Worm (Caenorhabditis elegans) whole organism, young adult: ENCODE data around the gene C45G9.6.

ENCODE experiments used
- B0019.2 ChIP-seq: fragments of 200-800 bp; sonication (Bioruptor generic); conservative IDR thresholded peaks from 2 replicates; pipeline ENCODE4 v1.3.6; 2022; ENCODE audit warnings: missing genetic modification reagents, missing genetic modification characterization, missing compliant biosample characterization
- B0261.1 ChIP-seq: sonication (generic microtip); optimal IDR thresholded peaks from 2 replicates; lab custom pipeline; 2016; ENCODE audit warnings: mild to moderate bottlenecking, missing genetic modification characterization, moderate library complexity, missing compliant biosample characterization
- C17E4.6 ChIP-seq: fragments of 200-800 bp; sonication (Bioruptor generic); IDR thresholded peaks from 2 replicates; pipeline ENCODE4 v1.3.6; 2022; ENCODE audit warnings: missing genetic modification reagents, missing genetic modification characterization, missing compliant biosample characterization
- D2030.7 ChIP-seq: fragments of 200-800 bp; sonication (Bioruptor generic); IDR thresholded peaks from 2 replicates; pipeline ENCODE4 v1.3.6; 2022; ENCODE audit warnings: missing genetic modification reagents, missing genetic modification characterization, missing compliant biosample characterization
- F23B12.7 ChIP-seq: sonication (generic microtip); optimal IDR thresholded peaks from 2 replicates; lab custom pipeline; 2017; ENCODE audit warnings: missing genetic modification characterization, mild to moderate bottlenecking, missing compliant biosample characterization, antibody characterized with exemption, moderate library complexity; ENCODE audit not compliant: insufficient read depth
- F33H1.4 ChIP-seq: fragments of 200-800 bp; sonication (Bioruptor generic); IDR thresholded peaks from 2 replicates; pipeline ENCODE4 v1.3.6; 2022; ENCODE audit warnings: missing genetic modification reagents, missing genetic modification characterization, missing compliant biosample characterization
- F37B4.10 ChIP-seq: fragments of 200-800 bp; sonication (Bioruptor generic); IDR thresholded peaks from 2 replicates; pipeline ENCODE4 v1.3.6; 2022; ENCODE audit warnings: missing genetic modification characterization, missing compliant biosample characterization
- F49E8.2 ChIP-seq: sonication (generic microtip); optimal IDR thresholded peaks from 3 replicates; lab custom pipeline; 2017; ENCODE audit warnings: missing genetic modification characterization, mild to moderate bottlenecking, missing compliant biosample characterization, antibody characterized with exemption, moderate library complexity; ENCODE audit not compliant: insufficient read depth
- F52B5.7 ChIP-seq: sonication (generic microtip); optimal IDR thresholded peaks from 2 replicates; lab custom pipeline; 2016; ENCODE audit warnings: mild to moderate bottlenecking, missing genetic modification characterization, missing compliant biosample characterization
- K11D2.4 ChIP-seq: fragments of 200-800 bp; sonication (Bioruptor generic); IDR thresholded peaks from 2 replicates; pipeline ENCODE4 v1.3.6; 2022; ENCODE audit warnings: missing genetic modification reagents, missing genetic modification characterization, missing compliant biosample characterization
- Y56A3A.18 ChIP-seq: fragments of 200-800 bp; sonication (Bioruptor generic); IDR thresholded peaks from 2 replicates; pipeline ENCODE4 v1.3.6; 2022; ENCODE audit warnings: missing genetic modification reagents, missing genetic modification characterization, missing compliant biosample characterization
- Y79H2A.3 ChIP-seq: fragments of 200-800 bp; sonication (Bioruptor generic); conservative IDR thresholded peaks from 2 replicates; pipeline ENCODE4 v1.3.6; 2022; ENCODE audit warnings: missing genetic modification reagents, missing genetic modification characterization, missing compliant biosample characterization
- Y95B8A.8 ChIP-seq: fragments of 200-800 bp; sonication (Bioruptor generic); IDR thresholded peaks from 2 replicates; pipeline ENCODE4 v1.3.6; 2022; ENCODE audit warnings: missing genetic modification reagents, missing genetic modification characterization, missing compliant biosample characterization
- aptf-2 ChIP-seq: fragments of 200-800 bp; sonication (Bioruptor generic); conservative IDR thresholded peaks from 2 replicates; pipeline ENCODE4 v1.3.6; 2022; ENCODE audit warnings: missing genetic modification reagents, missing genetic modification characterization, missing compliant biosample characterization
- attf-5 ChIP-seq: fragments of 200-800 bp; sonication (Bioruptor generic); optimal IDR thresholded peaks from 2 replicates; lab custom pipeline; 2018; ENCODE audit warnings: mild to moderate bottlenecking, missing genetic modification characterization, missing compliant biosample characterization
- cebp-2 ChIP-seq: fragments of 200-800 bp; sonication (Bioruptor generic); IDR thresholded peaks from 2 replicates; pipeline ENCODE4 v1.3.6; 2022; ENCODE audit warnings: missing genetic modification characterization, missing compliant biosample characterization
- ceh-27 ChIP-seq: fragments of 200-800 bp; sonication (Bioruptor generic); optimal IDR thresholded peaks from 2 replicates; lab custom pipeline; 2018; ENCODE audit warnings: mild to moderate bottlenecking, missing genetic modification characterization, moderate library complexity, missing compliant biosample characterization
- ceh-40 ChIP-seq: fragments of 200-800 bp; sonication (Bioruptor generic); IDR thresholded peaks from 2 replicates; pipeline ENCODE4 v1.3.6; 2022; ENCODE audit warnings: missing genetic modification characterization, missing compliant biosample characterization
- ceh-79 ChIP-seq: sonication (generic microtip); optimal IDR thresholded peaks from 2 replicates; lab custom pipeline; 2017; ENCODE audit warnings: mild to moderate bottlenecking, missing genetic modification characterization, missing compliant biosample characterization
- ceh-91 ChIP-seq: fragments of 200-800 bp; sonication (Bioruptor generic); IDR thresholded peaks from 2 replicates; pipeline ENCODE4 v1.3.6; 2022; ENCODE audit warnings: missing genetic modification reagents, missing genetic modification characterization, missing compliant biosample characterization
- chd-7 ChIP-seq: sonication (generic microtip); optimal IDR thresholded peaks from 2 replicates; lab custom pipeline; 2016; ENCODE audit warnings: mild to moderate bottlenecking, missing genetic modification characterization, moderate library complexity, missing compliant biosample characterization
- die-1 ChIP-seq: sonication (generic microtip); optimal IDR thresholded peaks from 2 replicates; lab custom pipeline; 2016; ENCODE audit warnings: missing genotype, mild to moderate bottlenecking, missing genetic modification characterization, missing compliant biosample characterization
- egl-18 ChIP-seq: fragments of 200-800 bp; sonication (Bioruptor generic); IDR thresholded peaks from 2 replicates; pipeline ENCODE4 v1.3.6; 2022; ENCODE audit warnings: missing genetic modification reagents, missing genetic modification characterization, missing compliant biosample characterization
- egrh-3 ChIP-seq: fragments of 200-800 bp; sonication (Bioruptor generic); IDR thresholded peaks from 2 replicates; pipeline ENCODE4 v1.3.6; 2022; ENCODE audit warnings: missing genetic modification reagents, missing genetic modification characterization, missing compliant biosample characterization
- ekl-4 ChIP-seq: fragments of 200-800 bp; sonication (Bioruptor generic); IDR thresholded peaks from 2 replicates; pipeline ENCODE4 v1.3.6; 2022; ENCODE audit warnings: missing genetic modification reagents, missing genetic modification characterization, missing compliant biosample characterization
- ets-4 ChIP-seq: fragments of 200-800 bp; sonication (Bioruptor generic); optimal IDR thresholded peaks from 2 replicates; lab custom pipeline; 2018; ENCODE audit warnings: mild to moderate bottlenecking, missing genetic modification characterization, missing compliant biosample characterization
- fkh-3 ChIP-seq: sonication (generic microtip); optimal IDR thresholded peaks from 2 replicates; lab custom pipeline; 2016; ENCODE audit warnings: mild to moderate bottlenecking, missing genetic modification characterization, missing compliant biosample characterization
- him-1 ChIP-seq: sonication (generic microtip); optimal IDR thresholded peaks from 2 replicates; lab custom pipeline; 2016; ENCODE audit warnings: missing genotype, missing genetic modification reagents, missing genetic modification characterization, missing compliant biosample characterization
- hlh-12 ChIP-seq: sonication (generic microtip); optimal IDR thresholded peaks from 2 replicates; lab custom pipeline; 2016; ENCODE audit warnings: missing genetic modification characterization, missing compliant biosample characterization
- hmg-20 ChIP-seq: fragments of 200-800 bp; sonication (Bioruptor generic); IDR thresholded peaks from 2 replicates; pipeline ENCODE4 v1.3.6; 2022; ENCODE audit warnings: missing genetic modification reagents, missing genetic modification characterization, missing compliant biosample characterization
- hsf-1 ChIP-seq: fragments of 200-800 bp; sonication (Bioruptor generic); IDR thresholded peaks from 2 replicates; pipeline ENCODE4 v1.3.6; 2022; ENCODE audit warnings: missing genetic modification reagents, missing genetic modification characterization, missing compliant biosample characterization
- let-607 ChIP-seq, 2 experiments: fragments of 200-800 bp in 1 of 2; sonication (Bioruptor generic) in 1 of 2; sonication (generic microtip) in 1 of 2; optimal IDR thresholded peaks; 2 replicates each; lab custom pipeline; 2016 to 2018; ENCODE audit warnings: mild to moderate bottlenecking in 2 of 2, missing compliant biosample characterization in 2 of 2, missing genetic modification characterization in 2 of 2, moderate library complexity in 2 of 2, missing genotype in 1 of 2
- lsl-1 ChIP-seq: fragments of 200-800 bp; sonication (Bioruptor generic); optimal IDR thresholded peaks from 2 replicates; lab custom pipeline; 2018; ENCODE audit warnings: mild to moderate bottlenecking, missing genetic modification characterization, moderate library complexity, missing compliant biosample characterization
- madf-8 ChIP-seq: fragments of 200-800 bp; sonication (Bioruptor generic); conservative IDR thresholded peaks from 2 replicates; pipeline ENCODE4 v1.3.6; 2022; ENCODE audit warnings: missing genetic modification reagents, missing genetic modification characterization, missing compliant biosample characterization
- mcd-1 ChIP-seq: fragments of 200-800 bp; sonication (Bioruptor generic); IDR thresholded peaks from 2 replicates; pipeline ENCODE4 v1.3.6; 2022; ENCODE audit warnings: missing genetic modification reagents, missing genetic modification characterization, missing compliant biosample characterization
- mes-4 ChIP-seq: sonication (generic microtip); optimal IDR thresholded peaks from 2 replicates; lab custom pipeline; 2016; ENCODE audit warnings: missing genotype, missing genetic modification characterization, missing compliant biosample characterization
- nhr-90 ChIP-seq: sonication (generic microtip); optimal IDR thresholded peaks from 2 replicates; lab custom pipeline; 2016; ENCODE audit warnings: missing genotype, mild to moderate bottlenecking, missing genetic modification characterization, missing compliant biosample characterization
- pbrm-1 ChIP-seq: fragments of 200-800 bp; sonication (Bioruptor generic); IDR thresholded peaks from 2 replicates; pipeline ENCODE4 v1.3.6; 2022; ENCODE audit warnings: missing genetic modification reagents, missing genetic modification characterization, missing compliant biosample characterization
- rcor-1 ChIP-seq: fragments of 200-800 bp; sonication (Bioruptor generic); IDR thresholded peaks from 2 replicates; pipeline ENCODE4 v1.3.6; 2022; ENCODE audit warnings: missing genetic modification reagents, missing genetic modification characterization, missing compliant biosample characterization
- rpc-1 ChIP-seq, 2 experiments: fragments of 150-350 bp in 1 of 2; sonication (generic microtip) in 1 of 2; optimal IDR thresholded peaks; 2 replicates each; lab custom pipeline; 2014 to 2018; ENCODE audit warnings: missing biosample characterization in 1 of 2, missing genetic modification characterization in 1 of 2, missing genetic modification reagents in 1 of 2, missing genotype in 1 of 2
- snpc-4 ChIP-seq, 5 experiments: fragments of 150-350 bp in 1 of 5; sonication (generic microtip) in 4 of 5; optimal IDR thresholded peaks; 2 replicates each; lab custom pipeline; 2014 to 2018; ENCODE audit warnings: missing genetic modification characterization in 5 of 5, missing biosample characterization in 3 of 5, antibody characterized with exemption in 2 of 5, mild to moderate bottlenecking in 2 of 5, missing compliant biosample characterization in 2 of 5, missing genotype in 2 of 5, moderate library complexity in 2 of 5, missing genetic modification reagents in 1 of 5
- somi-1 ChIP-seq: fragments of 200-800 bp; sonication (Bioruptor generic); optimal IDR thresholded peaks from 2 replicates; lab custom pipeline; 2018; ENCODE audit warnings: mild to moderate bottlenecking, missing genetic modification characterization, missing compliant biosample characterization
- sptf-2 ChIP-seq: fragments of 200-800 bp; sonication (Bioruptor generic); optimal IDR thresholded peaks from 2 replicates; lab custom pipeline; 2018; ENCODE audit warnings: mild to moderate bottlenecking, missing genetic modification characterization, missing compliant biosample characterization
- ztf-18 ChIP-seq: sonication (generic microtip); optimal IDR thresholded peaks from 2 replicates; lab custom pipeline; 2016; ENCODE audit warnings: missing genotype, mild to moderate bottlenecking, missing genetic modification characterization, missing compliant biosample characterization
- ztf-25 ChIP-seq: fragments of 200-800 bp; sonication (Bioruptor generic); IDR thresholded peaks from 2 replicates; pipeline ENCODE4 v1.3.6; 2022; ENCODE audit warnings: missing genetic modification reagents, missing genetic modification characterization, missing compliant biosample characterization
- ztf-6 ChIP-seq: fragments of 200-800 bp; sonication (Bioruptor generic); IDR thresholded peaks from 2 replicates; pipeline ENCODE4 v1.3.6; 2022; ENCODE audit warnings: missing genetic modification reagents, missing genetic modification characterization, missing compliant biosample characterization

The C45G9.6 gene

DNA sequence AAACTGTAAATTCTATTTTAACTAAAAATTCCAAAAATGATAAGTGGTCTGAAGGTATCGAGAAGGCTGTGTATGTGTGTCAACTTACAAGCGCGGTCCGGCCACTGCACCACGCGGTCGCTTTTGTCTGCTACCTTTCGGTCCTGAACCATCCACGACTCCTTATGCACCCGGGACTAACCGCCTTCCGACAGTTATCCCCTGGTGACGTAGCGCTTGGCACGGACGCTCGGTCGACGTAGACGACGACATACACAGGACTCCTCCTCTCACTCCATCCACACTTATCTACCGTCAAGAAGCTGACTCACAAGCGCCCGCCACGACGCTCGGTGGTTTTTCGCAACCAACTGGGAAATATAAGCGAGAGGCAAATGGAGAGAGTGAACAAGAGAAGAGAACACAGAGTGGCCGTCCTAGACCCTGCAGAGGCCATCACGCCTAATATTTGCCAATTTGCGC, 4.9 kb upstream of the C45G9.6 start (continued):
- TF ChIP-seq aptf-2: peak; percentile 55; the same call in 1 of the 2 replicates
- TF ChIP-seq F33H1.4 (GFP tag; lab: Robert Waterston, UW): peak; percentile 71
- peak; percentile 71 for TF ChIP-seq attf-5 (GFP tag; lab: Kevin White, UChicago)
- TF ChIP-seq sptf-2 (GFP tag; lab: Kevin White, UChicago): peak; percentile 44
- TF ChIP-seq hlh-12: peak; percentile 8
- TF ChIP-seq ekl-4 (GFP tag; lab: Robert Waterston, UW): peak; percentile 87
- peak; percentile 55 for TF ChIP-seq lsl-1
- TF ChIP-seq B0019.2 (GFP tag; lab: Robert Waterston, UW): peak; percentile 60; the same call in 1 of the 2 replicates
- TF ChIP-seq chd-7 (tag; lab: Kevin White, UChicago): peak; percentile 79
- peak; percentile 48 for TF ChIP-seq die-1 (tag; lab: Kevin White, UChicago)
- peak; percentile 71 for TF ChIP-seq rpc-1 (optimal IDR thresholded peaks at IDR 0.05; lab: Kevin White, UChicago)
- TF ChIP-seq rpc-1 (tag; optimal IDR thresholded peaks at IDR 0.05; lab: Kevin White, UChicago): peak; percentile 63
- TF ChIP-seq ceh-79: peak; percentile 68
- TF ChIP-seq F23B12.7: peak; percentile 19
- peak; percentile 55 for TF ChIP-seq somi-1 (GFP tag; lab: Kevin White, UChicago)
- TF ChIP-seq D2030.7: peak; percentile 90
- TF ChIP-seq ceh-91 (GFP tag; lab: Robert Waterston, UW): peak; percentile 66
- peak; percentile 79 for TF ChIP-seq C17E4.6
- peak; percentile 84 for TF ChIP-seq egrh-3 (GFP tag; lab: Robert Waterston, UW)
- peak; percentile 79 for TF ChIP-seq B0261.1 (tag; lab: Kevin White, UChicago)
- peak in 1 of 2 experiments; percentile 59 for TF ChIP-seq let-607 (tag; optimal IDR thresholded peaks at IDR 0.05; lab: Kevin White, UChicago)
- TF ChIP-seq him-1 (tag; lab: Kevin White, UChicago): peak; percentile 55
- TF ChIP-seq madf-8 (GFP tag; lab: Robert Waterston, UW): 0 out of 2 replicates have a peak, but pooled peaks have one; percentile 27
- 0 out of 2 replicates have a peak, but pooled peaks have one; percentile 22 for TF ChIP-seq Y79H2A.3
- 0 out of 2 replicates have a peak, but pooled peaks have one; percentile 17 for TF ChIP-seq ztf-25 (GFP tag; lab: Robert Waterston, UW)
- peak; percentile 9 for TF ChIP-seq F49E8.2
- 0 out of 2 replicates have a peak, but pooled peaks have one; percentile 55 for TF ChIP-seq hsf-1 (GFP tag; lab: Robert Waterston, UW)
- peak; percentile 64 for TF ChIP-seq fkh-3
- TF ChIP-seq Y95B8A.8: 0 out of 2 replicates have a peak, but pooled peaks have one; percentile 73
- peak; percentile 87 for TF ChIP-seq K11D2.4
- peak; percentile 83 for TF ChIP-seq F52B5.7
- TF ChIP-seq pbrm-1 (GFP tag; lab: Robert Waterston, UW): peak; percentile 87
- peak; percentile 34; the same call in 1 of the 2 replicates for TF ChIP-seq cebp-2 (GFP tag; lab: Robert Waterston, UW)
- TF ChIP-seq nhr-90 (tag; lab: Kevin White, UChicago): peak; percentile 70
- TF ChIP-seq ztf-6 (GFP tag; lab: Robert Waterston, UW): peak; percentile 23; the same call in 1 of the 2 replicates
- peak; percentile 46 for TF ChIP-seq snpc-4 (GFP tag; optimal IDR thresholded peaks at IDR 0.05; lab: Kevin White, UChicago)
- TF ChIP-seq snpc-4 (tag; optimal IDR thresholded peaks at IDR 0.05; lab: Kevin White, UChicago): peak in 1 of 4 experiments; percentile 64
- peak; percentile 84; the same call in 1 of the 2 replicates for TF ChIP-seq Y56A3A.18 (GFP tag; lab: Robert Waterston, UW)
- 0 out of 2 replicates have a peak, but pooled peaks have one; percentile 49 for TF ChIP-seq ceh-40 (GFP tag; lab: Robert Waterston, UW)
- TF ChIP-seq ztf-18: peak; percentile 87
- peak; percentile 93 for TF ChIP-seq rcor-1 (GFP tag; lab: Robert Waterston, UW)
- TF ChIP-seq hmg-20 (GFP tag; lab: Robert Waterston, UW): peak; percentile 77; the same call in 1 of the 2 replicates
- peak; percentile 72; the same call in 1 of the 2 replicates for TF ChIP-seq F37B4.10 (GFP tag; lab: Robert Waterston, UW)
- TF ChIP-seq egl-18 (GFP tag; lab: Robert Waterston, UW): 0 out of 2 replicates have a peak, but pooled peaks have one; percentile 58
- peak; percentile 84 for TF ChIP-seq mcd-1 (GFP tag; lab: Robert Waterston, UW)
- peak; percentile 70 for TF ChIP-seq ceh-27 (GFP tag; lab: Kevin White, UChicago)
- peak; percentile 55 for TF ChIP-seq ets-4 (GFP tag; lab: Kevin White, UChicago)
- TF ChIP-seq mes-4 (tag; lab: Kevin White, UChicago): peak; percentile 54
